Worm (Caenorhabditis elegans) whole organism, midembryonic: ENCODE results near the gene set-30.
A peak's percentile ranks its signal among the peaks of the same experiment; 100 is the strongest.

Source experiments
- T22C8.4 ChIP-seq: fragments of 200-800 bp; sonication (Bioruptor generic); IDR thresholded peaks from 2 replicates; pipeline ENCODE4 v1.3.6; 2022; ENCODE audit warnings: missing genetic modification characterization, missing compliant biosample characterization
- cog-1 ChIP-seq: sonication (generic microtip); optimal IDR thresholded peaks from 2 replicates; lab custom pipeline; 2016; ENCODE audit warnings: missing genetic modification characterization, missing compliant biosample characterization
- flt-1 ChIP-seq: fragments of 200-800 bp; sonication (Bioruptor generic); IDR thresholded peaks from 2 replicates; pipeline ENCODE4 v1.3.6; 2022; ENCODE audit warnings: missing genetic modification characterization, missing compliant biosample characterization
- klf-2 ChIP-seq: fragments of 200-800 bp; sonication (Bioruptor generic); conservative IDR thresholded peaks from 2 replicates; pipeline ENCODE4 v1.3.6; 2022; ENCODE audit warnings: missing genetic modification reagents, missing genetic modification characterization, missing compliant biosample characterization
- med-1 ChIP-seq: sonication (generic microtip); optimal IDR thresholded peaks from 2 replicates; lab custom pipeline; 2017; ENCODE audit warnings: missing genetic modification characterization, mild to moderate bottlenecking, missing compliant biosample characterization, antibody characterized with exemption, missing genetic modification reagents; ENCODE audit not compliant: insufficient read depth
- ref-1 ChIP-seq: fragments of 200-800 bp; sonication (Bioruptor generic); conservative IDR thresholded peaks from 2 replicates; pipeline ENCODE4 v1.3.6; 2022; ENCODE audit warnings: missing genetic modification reagents, missing genetic modification characterization, missing compliant biosample characterization
- tab-1 ChIP-seq: fragments of 200-800 bp; sonication (Bioruptor generic); IDR thresholded peaks from 2 replicates; pipeline ENCODE4 v1.3.6; 2022; ENCODE audit warnings: missing genetic modification characterization, missing compliant biosample characterization
- ztf-23 ChIP-seq: fragments of 200-800 bp; sonication (Bioruptor generic); IDR thresholded peaks from 2 replicates; pipeline ENCODE4 v1.3.6; 2022; ENCODE audit warnings: missing genetic modification reagents, missing genetic modification characterization, missing compliant biosample characterization
- ztf-29 ChIP-seq: fragments of 200-800 bp; sonication (Bioruptor generic); IDR thresholded peaks from 2 replicates; pipeline ENCODE4 v1.3.6; 2022; ENCODE audit warnings: missing genetic modification reagents, missing genetic modification characterization, missing compliant biosample characterization

Gene set-30

ce11 chrX:4981579-4981978 lies 17.5 kb upstream of the set-30 start:
- TF ChIP-seq tab-1 (GFP tag; lab: Robert Waterston, UW) (no peak), ref-1 (no peak), med-1 (GFP tag; lab: Kevin White, UChicago) (no peak), flt-1 (GFP tag; lab: Robert Waterston, UW) (no peak), ztf-23 (GFP tag; lab: Robert Waterston, UW) (no peak), T22C8.4 (GFP tag; lab: Robert Waterston, UW) (no peak), ztf-29 (GFP tag; lab: Robert Waterston, UW) (no peak), klf-2 (GFP tag; lab: Robert Waterston, UW) (no peak), cog-1 (no peak)

- TF ChIP-seq ztf-23 (GFP tag; lab: Robert Waterston, UW) (no peak), cog-1 (no peak), ztf-29 (GFP tag; lab: Robert Waterston, UW) (no peak), T22C8.4 (GFP tag; lab: Robert Waterston, UW) (no peak), flt-1 (GFP tag; lab: Robert Waterston, UW) (peak; percentile 32; the same call in 1 of the 2 replicates), klf-2 (GFP tag; lab: Robert Waterston, UW) (no peak)
Measured at ce11 chrX:4982009-4982625, 17.0 kb upstream of the set-30 start.

- TF ChIP-seq klf-2 (GFP tag; lab: Robert Waterston, UW), result no peak
- no peak for TF ChIP-seq med-1 (GFP tag; lab: Kevin White, UChicago)
- no peak for TF ChIP-seq cog-1
- TF ChIP-seq ref-1, result no peak
Measured at ce11 chrX:4986354-4986753, 12.7 kb upstream of the set-30 start.

- no peak for TF ChIP-seq cog-1
- no peak for TF ChIP-seq ref-1
- TF ChIP-seq ztf-23 (GFP tag; lab: Robert Waterston, UW), result no peak
- TF ChIP-seq med-1 (GFP tag; lab: Kevin White, UChicago), result no peak
- TF ChIP-seq ztf-29 (GFP tag; lab: Robert Waterston, UW), result no peak
- no peak for TF ChIP-seq klf-2 (GFP tag; lab: Robert Waterston, UW)
Measured at ce11 chrX:4987617-4988016, 11.5 kb upstream of the set-30 start.

DNA sequence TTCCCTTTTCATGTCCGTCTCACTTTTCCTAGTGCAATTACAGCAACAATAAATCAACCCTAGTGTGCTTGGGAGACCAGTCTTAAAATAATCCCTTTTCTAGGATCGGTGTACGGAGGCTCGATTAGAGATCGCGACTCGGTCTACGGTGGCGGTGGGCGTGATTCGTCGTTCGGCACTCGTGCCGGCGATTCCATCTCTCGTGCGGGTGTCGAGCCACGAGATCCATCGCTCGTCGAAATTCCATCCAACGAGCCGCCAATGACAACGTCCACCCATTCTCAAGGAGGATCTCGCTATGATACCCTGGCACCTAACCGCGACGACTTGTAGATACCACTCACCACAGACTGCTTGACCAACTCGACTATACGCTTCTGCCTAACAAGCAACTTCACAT lies 6.5 kb upstream of the set-30 start:
- no peak for TF ChIP-seq T22C8.4 (GFP tag; lab: Robert Waterston, UW)
- no peak for TF ChIP-seq med-1 (GFP tag; lab: Kevin White, UChicago)
- TF ChIP-seq klf-2 (GFP tag; lab: Robert Waterston, UW), result no peak
- TF ChIP-seq tab-1 (GFP tag; lab: Robert Waterston, UW), result no peak
- no peak for TF ChIP-seq ztf-23 (GFP tag; lab: Robert Waterston, UW)
- TF ChIP-seq ztf-29 (GFP tag; lab: Robert Waterston, UW), result no peak
- TF ChIP-seq ref-1, result no peak
- no peak for TF ChIP-seq cog-1
- TF ChIP-seq flt-1 (GFP tag; lab: Robert Waterston, UW), result no peak

ce11 chrX:4997548-4998087 lies 1.5 kb upstream of the set-30 start, which contains the start of gene ZC8.6:
Gene ZC8.6 (minus strand): TSS chrX:4997598.
- TF ChIP-seq ztf-23 (GFP tag; lab: Robert Waterston, UW) (0 out of 2 replicates have a peak, but pooled peaks have one; percentile 44), cog-1 (no peak)

ce11 chrX:5004306-5004705 lies 5.2 kb downstream of the set-30 start:
- TF ChIP-seq ztf-23 (GFP tag; lab: Robert Waterston, UW), result peak; percentile 99

ce11 chrX:5004940-5005339 lies 5.9 kb downstream of the set-30 start, which contains the start of gene hsd-2:
Gene hsd-2 (plus strand): TSS chrX:5005240.
- TF ChIP-seq med-1 (GFP tag; lab: Kevin White, UChicago) (no peak), ref-1 (no peak), ztf-29 (GFP tag; lab: Robert Waterston, UW) (no peak), klf-2 (GFP tag; lab: Robert Waterston, UW) (no peak), flt-1 (GFP tag; lab: Robert Waterston, UW) (no peak), tab-1 (GFP tag; lab: Robert Waterston, UW) (no peak), cog-1 (no peak), ztf-23 (GFP tag; lab: Robert Waterston, UW) (no peak), T22C8.4 (GFP tag; lab: Robert Waterston, UW) (no peak)

ce11 chrX:5006972-5007371 lies 7.9 kb downstream of the set-30 start:
- no peak for TF ChIP-seq ztf-23 (GFP tag; lab: Robert Waterston, UW)
- TF ChIP-seq cog-1, result no peak
- TF ChIP-seq klf-2 (GFP tag; lab: Robert Waterston, UW), result no peak
- TF ChIP-seq ref-1, result no peak
- no peak for TF ChIP-seq tab-1 (GFP tag; lab: Robert Waterston, UW)
- TF ChIP-seq ztf-29 (GFP tag; lab: Robert Waterston, UW), result no peak
- no peak for TF ChIP-seq med-1 (GFP tag; lab: Kevin White, UChicago)
- TF ChIP-seq flt-1 (GFP tag; lab: Robert Waterston, UW), result no peak
- no peak for TF ChIP-seq T22C8.4 (GFP tag; lab: Robert Waterston, UW)

DNA sequence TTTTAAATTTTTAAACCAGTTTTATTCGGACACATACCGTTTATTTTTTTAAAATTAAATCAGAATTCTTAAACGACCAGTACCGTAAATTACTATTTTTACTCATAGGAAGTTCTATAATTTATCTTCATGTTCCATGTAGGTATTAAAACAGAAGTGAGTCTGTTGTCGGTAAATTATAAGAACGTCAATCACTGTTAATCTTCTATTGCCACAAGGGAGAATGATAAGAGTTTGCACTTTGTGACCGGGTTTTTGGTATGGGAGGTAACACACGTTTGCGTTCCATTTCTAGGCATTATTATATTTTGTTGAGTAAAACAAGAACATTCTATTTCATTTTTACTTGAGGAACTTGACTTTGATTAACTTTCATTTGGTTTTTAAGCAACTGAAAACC lies 9.9 kb downstream of the set-30 start, which contains the start of gene hsd-3:
Gene hsd-3 (plus strand): TSS at position 301 of the 400 bp plus-strand sequence.
- TF ChIP-seq flt-1 (GFP tag; lab: Robert Waterston, UW), result no peak
- TF ChIP-seq cog-1, result no peak
- no peak for TF ChIP-seq ztf-29 (GFP tag; lab: Robert Waterston, UW)
- no peak for TF ChIP-seq ztf-23 (GFP tag; lab: Robert Waterston, UW)
- TF ChIP-seq tab-1 (GFP tag; lab: Robert Waterston, UW), result no peak
- no peak for TF ChIP-seq T22C8.4 (GFP tag; lab: Robert Waterston, UW)
- TF ChIP-seq ref-1, result no peak
- no peak for TF ChIP-seq klf-2 (GFP tag; lab: Robert Waterston, UW)
- no peak for TF ChIP-seq med-1 (GFP tag; lab: Kevin White, UChicago)
